Fruit fly (Drosophila melanogaster) S2 (cell line): ENCODE measurements around the gene CG17612.

Experiments
- CG8478 ChIP-seq: fragments of >200 bp; optimal IDR thresholded peaks from 2 replicates; lab custom pipeline; 2018
- CTCF ChIP-seq, 2 experiments: fragments of >200 bp; optimal IDR thresholded peaks; 2 replicates each; lab custom pipeline; 2018

dm6 chr2L:4418819-4419218 lies 36.3 kb upstream of the CG17612 start:
- TF ChIP-seq CTCF (optimal IDR thresholded peaks at IDR 0.05; lab: Kevin White, UChicago): no peak
- no peak for TF ChIP-seq CG8478 (lab: Kevin White, UChicago)
